Worm (Caenorhabditis elegans) whole organism, early embryonic: ENCODE measurements around the gene ark-1.
A peak's percentile ranks its signal among the peaks of the same experiment; 100 is the strongest.
"Not testable (repeated sequence)": the region's sequence is repeated elsewhere in the genome, so short reads cannot be mapped to it uniquely, and the experiment has no call there.

Experiments
- B0310.2 ChIP-seq: sonication (generic microtip); optimal IDR thresholded peaks from 2 replicates; lab custom pipeline; 2016; ENCODE audit warnings: mild to moderate bottlenecking, missing genetic modification characterization, missing compliant biosample characterization
- F13C5.2 ChIP-seq: sonication (generic microtip); optimal IDR thresholded peaks from 2 replicates; lab custom pipeline; 2017; ENCODE audit warnings: mild to moderate bottlenecking, missing genetic modification characterization, inconsistent platforms, missing compliant biosample characterization
- aly-1 ChIP-seq: sonication (generic microtip); optimal IDR thresholded peaks from 2 replicates; lab custom pipeline; 2016; ENCODE audit warnings: missing genetic modification characterization, missing compliant biosample characterization
- ama-1 ChIP-seq: fragments of 150-350 bp; optimal IDR thresholded peaks from 2 replicates; lab custom pipeline; 2014
- ceh-13 ChIP-seq: fragments of 200-800 bp; sonication (Bioruptor generic); optimal IDR thresholded peaks from 2 replicates; lab custom pipeline; 2018; ENCODE audit warnings: mild to moderate bottlenecking, missing genetic modification characterization, missing compliant biosample characterization
- ceh-36 ChIP-seq: sonication (generic microtip); optimal IDR thresholded peaks from 2 replicates; lab custom pipeline; 2016; ENCODE audit warnings: missing genetic modification characterization, inconsistent platforms, missing compliant biosample characterization
- ets-7 ChIP-seq: sonication (generic microtip); optimal IDR thresholded peaks from 2 replicates; lab custom pipeline; 2016; ENCODE audit warnings: missing genotype, missing genetic modification characterization, missing compliant biosample characterization
- flt-1 ChIP-seq: fragments of 200-800 bp; sonication (Bioruptor generic); IDR thresholded peaks from 2 replicates; pipeline ENCODE4 v1.3.6; 2022; ENCODE audit warnings: missing genetic modification characterization, missing compliant biosample characterization
- hmbx-1 ChIP-seq: sonication (generic microtip); optimal IDR thresholded peaks from 2 replicates; lab custom pipeline; 2016; ENCODE audit warnings: mild to moderate bottlenecking, missing genetic modification characterization, missing compliant biosample characterization
- hmg-4 ChIP-seq: fragments of 200-800 bp; sonication (Bioruptor generic); optimal IDR thresholded peaks from 2 replicates; lab custom pipeline; 2018; ENCODE audit warnings: mild to moderate bottlenecking, missing genetic modification characterization, missing compliant biosample characterization
- hnd-1 ChIP-seq: sonication (generic microtip); optimal IDR thresholded peaks from 2 replicates; lab custom pipeline; 2016; ENCODE audit warnings: missing genetic modification characterization, missing compliant biosample characterization
- pes-1 ChIP-seq: fragments of 200-800 bp; sonication (Bioruptor generic); IDR thresholded peaks from 2 replicates; pipeline ENCODE4 v1.3.6; 2022; ENCODE audit warnings: missing genetic modification reagents, missing genetic modification characterization, missing compliant biosample characterization
- scrt-1 ChIP-seq: fragments of 200-800 bp; sonication (Bioruptor generic); IDR thresholded peaks from 2 replicates; pipeline ENCODE4 v1.3.6; 2022; ENCODE audit warnings: missing genetic modification characterization, missing compliant biosample characterization
- sea-1 ChIP-seq: fragments of 200-800 bp; sonication (Bioruptor generic); conservative IDR thresholded peaks from 2 replicates; pipeline ENCODE4 v1.3.6; 2022; ENCODE audit warnings: missing genetic modification characterization, missing compliant biosample characterization
- tbx-11 ChIP-seq: fragments of 200-800 bp; sonication (Bioruptor generic); IDR thresholded peaks from 2 replicates; pipeline ENCODE4 v1.3.6; 2022; ENCODE audit warnings: missing genetic modification characterization, missing compliant biosample characterization
- tbx-37 ChIP-seq: fragments of 200-800 bp; sonication (Bioruptor generic); conservative IDR thresholded peaks from 2 replicates; pipeline ENCODE4 v1.3.6; 2022; ENCODE audit warnings: missing genetic modification reagents, missing genetic modification characterization, missing compliant biosample characterization
- tra-4 ChIP-seq: sonication (generic microtip); optimal IDR thresholded peaks from 2 replicates; lab custom pipeline; 2017; ENCODE audit warnings: missing genetic modification characterization, missing compliant biosample characterization

Gene ark-1

DNA sequence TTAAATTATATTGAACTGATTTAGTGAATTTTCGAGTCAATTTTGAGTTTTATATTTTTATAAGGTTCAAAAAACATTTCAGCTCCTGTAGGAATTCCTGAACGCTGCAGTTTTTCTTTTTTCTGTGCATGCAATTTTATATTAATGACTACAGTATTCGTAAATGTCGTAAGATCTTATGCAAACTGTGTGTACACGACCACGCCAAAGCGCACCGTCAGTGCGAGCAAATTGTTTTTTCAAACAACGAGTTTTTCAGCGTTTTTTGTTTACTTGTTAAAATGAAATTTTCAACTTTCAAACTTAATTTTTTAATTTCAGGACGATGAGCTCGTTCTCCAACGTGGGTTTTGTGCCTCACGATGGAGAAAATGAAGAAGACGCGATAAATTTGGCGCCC lies 9.3 kb upstream of the ark-1 start, which contains the start of gene vha-7:
TSS of gene vha-7 (plus strand) at position 326 of the 400 bp plus-strand sequence.
- no peak for TF ChIP-seq sea-1 (GFP tag; lab: Robert Waterston, UW)

- TF ChIP-seq tbx-37 (GFP tag; lab: Robert Waterston, UW); tra-4 (tag; lab: Kevin White, UChicago); ceh-36 (tag; lab: Kevin White, UChicago): not testable (repeated sequence)
These were observed 8.5 kb upstream of the ark-1 start, which contains the start of gene C26H9A.3 for ce11 chrIV:12639311-12639710. Gene C26H9A.3, minus strand, starts transcription at chrIV:12639411.

DNA sequence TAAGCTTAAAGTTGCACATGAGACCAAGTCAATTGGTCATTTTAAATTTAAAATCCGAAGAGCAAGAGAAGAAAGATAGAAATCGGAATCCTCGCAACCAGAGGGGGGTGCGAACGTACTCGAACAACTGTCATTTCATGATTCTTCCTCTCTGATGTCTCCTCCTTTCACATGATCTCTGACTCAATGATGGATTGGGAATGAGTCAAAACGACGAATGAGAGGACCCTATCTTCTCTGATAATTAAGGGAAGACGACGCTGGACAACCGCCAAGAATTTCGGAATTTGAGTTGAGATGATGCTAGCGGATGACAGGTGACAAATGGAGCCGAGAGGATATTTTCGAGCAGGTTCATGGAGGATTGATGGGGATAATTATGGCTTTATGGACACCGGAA lies 6.5 kb upstream of the ark-1 start:
- no peak for TF ChIP-seq pes-1 (GFP tag; lab: Robert Waterston, UW)

DNA sequence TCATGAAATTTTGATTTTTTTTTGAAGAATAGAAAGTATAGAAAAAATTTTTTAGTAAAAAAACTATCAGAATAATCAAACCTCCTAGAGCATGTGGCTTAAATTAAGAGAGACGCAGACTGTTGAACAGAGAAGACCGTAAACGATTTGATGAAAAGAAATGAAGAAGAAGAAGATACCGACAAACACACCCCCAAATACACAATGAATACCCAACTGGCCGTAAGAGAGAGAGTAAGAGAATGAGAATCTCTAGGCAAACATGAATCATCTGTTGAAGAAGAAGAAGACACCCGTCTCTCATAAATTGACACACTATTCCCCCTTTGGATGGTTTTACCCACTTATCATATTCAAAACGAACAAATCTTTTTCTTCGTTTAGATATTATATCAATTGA lies 3.0 kb upstream of the ark-1 start:
- TF ChIP-seq hnd-1 (tag; lab: Kevin White, UChicago), result no peak
- TF ChIP-seq sea-1 (GFP tag; lab: Robert Waterston, UW), result no peak
- TF ChIP-seq ceh-13 (GFP tag; lab: Kevin White, UChicago), result no peak
- no peak for TF ChIP-seq aly-1 (tag; lab: Kevin White, UChicago)
- TF ChIP-seq hmg-4, result no peak
- no peak for TF ChIP-seq ceh-36 (tag; lab: Kevin White, UChicago)
- TF ChIP-seq ets-7 (tag; lab: Kevin White, UChicago), result no peak
- TF ChIP-seq pes-1 (GFP tag; lab: Robert Waterston, UW), result no peak
- no peak for TF ChIP-seq tra-4 (tag; lab: Kevin White, UChicago)
- no peak for TF ChIP-seq ama-1 (lab: Kevin White, UChicago)
- no peak for TF ChIP-seq tbx-11
- no peak for TF ChIP-seq tbx-37 (GFP tag; lab: Robert Waterston, UW)

ce11 chrIV:12632430-12632829 lies 1.6 kb upstream of the ark-1 start:
- TF ChIP-seq ceh-13 (GFP tag; lab: Kevin White, UChicago) (no peak), hmbx-1 (no peak), tbx-37 (GFP tag; lab: Robert Waterston, UW) (no peak), ceh-36 (tag; lab: Kevin White, UChicago) (no peak), hmg-4 (no peak), pes-1 (GFP tag; lab: Robert Waterston, UW) (no peak), B0310.2 (tag; lab: Kevin White, UChicago) (no peak), ets-7 (tag; lab: Kevin White, UChicago) (no peak)

DNA sequence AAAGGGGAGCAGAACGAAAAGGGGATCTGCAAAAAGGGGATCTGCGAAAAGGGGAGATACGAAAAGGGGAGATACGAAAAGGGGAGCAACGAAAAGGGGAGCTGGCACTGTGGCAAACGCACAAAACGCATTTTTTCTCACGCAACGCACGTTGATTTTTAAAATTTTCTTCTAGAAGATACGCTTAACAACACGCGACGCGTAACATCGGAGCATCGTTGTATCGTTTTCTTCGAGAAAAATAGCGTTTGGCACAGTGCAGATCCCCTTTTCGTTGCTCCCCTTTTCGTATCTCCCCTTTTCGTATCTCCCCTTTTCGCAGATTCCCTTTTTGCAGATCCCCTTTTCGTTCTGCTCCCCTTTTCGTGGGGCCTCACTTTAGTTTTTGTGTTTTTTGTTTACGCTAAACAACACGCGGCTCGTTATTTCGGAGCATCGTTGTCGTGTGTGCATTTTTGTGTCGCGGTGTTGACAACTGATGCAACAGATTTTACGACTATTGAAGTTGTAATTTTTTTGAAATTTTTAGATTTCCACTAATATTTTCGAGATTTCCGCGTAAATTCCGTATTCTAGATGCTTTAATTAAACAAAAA lies 9.2 kb downstream of the ark-1 start:
- TF ChIP-seq pes-1 (GFP tag; lab: Robert Waterston, UW), result 0 out of 2 replicates have a peak, but pooled peaks have one; percentile 8

DNA sequence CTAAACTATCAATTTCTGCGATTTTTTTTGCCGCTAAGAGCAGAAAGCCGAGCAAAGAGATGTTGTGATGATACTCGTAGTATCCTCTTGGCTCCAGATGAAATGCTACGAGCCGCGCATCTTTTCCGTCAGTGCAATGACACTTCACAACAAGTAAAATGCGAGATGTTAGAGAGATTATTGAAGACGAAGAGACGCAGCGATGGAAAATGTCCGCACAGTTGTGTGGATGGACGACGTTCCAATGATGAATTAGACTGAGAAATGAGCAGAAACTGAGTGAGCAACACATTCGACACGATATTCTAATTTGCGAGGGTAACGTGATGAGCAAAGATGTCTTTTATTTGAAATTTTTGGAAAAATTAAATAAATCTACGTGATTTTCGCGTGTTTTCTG lies 9.9 kb downstream of the ark-1 start:
- no peak for TF ChIP-seq tbx-37 (GFP tag; lab: Robert Waterston, UW)
- no peak for TF ChIP-seq sea-1 (GFP tag; lab: Robert Waterston, UW)
- TF ChIP-seq ceh-13 (GFP tag; lab: Kevin White, UChicago), result no peak
- no peak for TF ChIP-seq tbx-11
- no peak for TF ChIP-seq F13C5.2
- TF ChIP-seq hmg-4, result no peak
- TF ChIP-seq pes-1 (GFP tag; lab: Robert Waterston, UW), result no peak
- no peak for TF ChIP-seq aly-1 (tag; lab: Kevin White, UChicago)
- TF ChIP-seq hmbx-1, result no peak
- no peak for TF ChIP-seq scrt-1 (GFP tag; lab: Robert Waterston, UW)
- no peak for TF ChIP-seq tra-4 (tag; lab: Kevin White, UChicago)
- TF ChIP-seq ceh-36 (tag; lab: Kevin White, UChicago), result no peak
- no peak for TF ChIP-seq hnd-1 (tag; lab: Kevin White, UChicago)
- TF ChIP-seq ama-1 (lab: Kevin White, UChicago), result no peak
- no peak for TF ChIP-seq ets-7 (tag; lab: Kevin White, UChicago)
- TF ChIP-seq B0310.2 (tag; lab: Kevin White, UChicago), result no peak
- TF ChIP-seq flt-1 (GFP tag; lab: Robert Waterston, UW), result no peak

- TF ChIP-seq pes-1 (GFP tag; lab: Robert Waterston, UW) (no peak), hnd-1 (tag; lab: Kevin White, UChicago) (no peak), flt-1 (GFP tag; lab: Robert Waterston, UW) (no peak), ama-1 (lab: Kevin White, UChicago) (no peak), ceh-13 (GFP tag; lab: Kevin White, UChicago) (no peak), sea-1 (GFP tag; lab: Robert Waterston, UW) (no peak), tbx-11 (no peak), F13C5.2 (no peak), scrt-1 (GFP tag; lab: Robert Waterston, UW) (no peak), ets-7 (tag; lab: Kevin White, UChicago) (no peak), ceh-36 (tag; lab: Kevin White, UChicago) (no peak), hmg-4 (no peak)
These were observed 11.9 kb downstream of the ark-1 start for ce11 chrIV:12618877-12619276.

DNA sequence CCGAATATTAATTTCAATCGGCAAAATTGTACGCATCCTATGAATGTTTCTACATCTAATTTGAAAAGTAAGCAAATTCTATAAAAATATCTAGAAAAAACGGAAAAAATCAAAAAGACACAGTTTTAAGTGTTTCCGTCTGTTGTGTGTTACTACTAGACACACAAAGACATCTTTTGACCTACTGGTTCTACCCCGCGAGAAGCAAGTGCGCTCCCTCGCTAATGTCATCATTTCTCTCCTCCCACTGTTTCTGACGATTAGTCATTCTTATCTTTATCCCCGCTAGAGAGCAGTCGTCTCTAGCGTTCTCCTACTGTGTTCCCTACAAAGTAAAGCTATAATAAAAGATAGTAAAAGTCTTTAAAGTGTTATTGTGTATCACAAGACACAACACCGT lies 12.9 kb downstream of the ark-1 start:
- TF ChIP-seq aly-1 (tag; lab: Kevin White, UChicago), result no peak
- no peak for TF ChIP-seq sea-1 (GFP tag; lab: Robert Waterston, UW)
- no peak for TF ChIP-seq tbx-37 (GFP tag; lab: Robert Waterston, UW)
- TF ChIP-seq B0310.2 (tag; lab: Kevin White, UChicago), result no peak
- no peak for TF ChIP-seq ceh-13 (GFP tag; lab: Kevin White, UChicago)
- no peak for TF ChIP-seq flt-1 (GFP tag; lab: Robert Waterston, UW)
- no peak for TF ChIP-seq hnd-1 (tag; lab: Kevin White, UChicago)
- TF ChIP-seq hmg-4, result no peak
- TF ChIP-seq tra-4 (tag; lab: Kevin White, UChicago), result no peak
- no peak for TF ChIP-seq pes-1 (GFP tag; lab: Robert Waterston, UW)
- TF ChIP-seq tbx-11, result no peak
- no peak for TF ChIP-seq scrt-1 (GFP tag; lab: Robert Waterston, UW)
- no peak for TF ChIP-seq F13C5.2
- TF ChIP-seq hmbx-1, result no peak
- TF ChIP-seq ets-7 (tag; lab: Kevin White, UChicago), result no peak
- TF ChIP-seq ama-1 (lab: Kevin White, UChicago), result no peak
- no peak for TF ChIP-seq ceh-36 (tag; lab: Kevin White, UChicago)
